Fruit fly (Drosophila melanogaster) Kc167 (cell line): ENCODE data around the gene CG8043.

Experiments used
- Myc ChIP-seq: fragments of >200 bp; optimal IDR thresholded peaks from 2 replicates; lab custom pipeline; 2017; ENCODE audit warnings: missing external identifiers
- Sin3A ChIP-seq: fragments of >200 bp; optimal IDR thresholded peaks from 2 replicates; lab custom pipeline; 2018; ENCODE audit warnings: missing external identifiers
- h ChIP-seq: fragments of >200 bp; optimal IDR thresholded peaks from 3 replicates; lab custom pipeline; 2018; ENCODE audit warnings: missing external identifiers
- insv ChIP-seq: fragments of >200 bp; optimal IDR thresholded peaks from 3 replicates; lab custom pipeline; 2018; ENCODE audit warnings: missing external identifiers
- psq ChIP-seq: fragments of >200 bp; optimal IDR thresholded peaks from 2 replicates; lab custom pipeline; 2017; ENCODE audit warnings: missing external identifiers
- ttk ChIP-seq: sonication (Bioruptor generic); optimal IDR thresholded peaks from 2 replicates; lab custom pipeline; 2017; ENCODE audit warnings: missing external identifiers

Gene CG8043

dm6 chr3R:8725179-8725578 is 48.5 kb downstream of the CG8043 start, which contains the start of gene ouib:
Gene ouib, plus strand, starts transcription at chr3R:8725479.
- TF ChIP-seq psq (lab: Kevin White, UChicago) (no peak), Sin3A (lab: Kevin White, UChicago) (no peak), h (lab: Kevin White, UChicago) (no peak), Myc (lab: Kevin White, UChicago) (no peak), insv (lab: Kevin White, UChicago) (no peak), ttk (no peak)

dm6 chr3R:8726632-8727031 is 49.9 kb downstream of the CG8043 start, which contains the start of gene CG8159:
Gene CG8159, plus strand, starts transcription at chr3R:8726854.
- no peak for TF ChIP-seq ttk
- no peak for TF ChIP-seq h (lab: Kevin White, UChicago)
- TF ChIP-seq insv (lab: Kevin White, UChicago), result no peak
- TF ChIP-seq Myc (lab: Kevin White, UChicago), result no peak
- TF ChIP-seq Sin3A (lab: Kevin White, UChicago), result no peak
- no peak for TF ChIP-seq psq (lab: Kevin White, UChicago)
